Worm (Caenorhabditis elegans): ENCODE data around the gene Y62H9A.4.
A peak's percentile ranks its signal among the peaks of the same experiment; 100 is the strongest.

Y62H9A.4 gene

DNA sequence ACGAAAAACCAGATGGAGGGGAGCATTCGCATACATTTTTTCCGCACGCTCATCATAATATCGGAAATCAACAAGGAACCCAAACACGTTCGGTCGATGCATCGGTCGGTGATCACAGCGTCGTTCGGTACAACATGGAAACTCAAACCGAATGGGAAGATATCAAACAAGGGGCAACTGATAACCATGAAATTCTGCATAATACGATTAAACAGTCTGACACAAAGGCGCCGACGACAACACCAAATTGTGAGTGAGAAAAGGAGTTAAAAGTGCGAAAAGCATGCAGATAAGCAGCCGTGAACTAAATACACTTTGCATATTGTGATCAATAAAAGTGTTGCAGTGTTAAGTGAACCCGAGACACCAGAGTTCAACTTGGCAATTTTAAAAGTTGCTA lies 45.3 kb downstream of the Y62H9A.4 start:
- TF ChIP-seq lsy-2 (tag; optimal IDR thresholded peaks at IDR 0.05) (no peak), sma-9 (GFP tag; optimal IDR thresholded peaks at IDR 0.05) (peak; percentile 52), sma-9 (tag; optimal IDR thresholded peaks at IDR 0.05) (no peak), fos-1 (tag; optimal IDR thresholded peaks at IDR 0.05) (peak; percentile 48)

DNA sequence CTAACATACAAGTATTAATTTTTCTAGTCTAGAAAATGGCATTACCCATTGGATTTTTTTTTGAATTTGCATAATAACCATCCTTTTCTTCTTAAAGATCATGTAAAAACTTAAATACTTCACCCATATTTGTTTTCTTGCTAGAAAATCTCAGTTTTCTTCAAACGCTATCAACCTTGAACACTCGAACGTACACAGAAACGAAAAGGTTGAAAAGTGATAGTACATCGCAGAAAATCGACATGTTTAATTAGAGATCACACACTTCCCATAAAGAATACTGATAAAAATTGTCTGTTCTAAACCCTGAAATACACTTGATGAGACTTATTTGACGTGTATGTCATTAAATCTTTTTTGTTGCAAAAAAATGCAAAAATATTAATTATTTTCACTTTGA lies 47.7 kb downstream of the Y62H9A.4 start, which contains the start of gene F55G7.4:
Gene F55G7.4 (plus strand): TSS at position 301 of the 400 bp plus-strand sequence.
- no peak for TF ChIP-seq C34F6.9 (tag; optimal IDR thresholded peaks at IDR 0.05)
- TF ChIP-seq mbf-1 (tag; optimal IDR thresholded peaks at IDR 0.05) = no peak
- TF ChIP-seq lin-11 (tag; optimal IDR thresholded peaks at IDR 0.05) = no peak
- no peak for TF ChIP-seq skn-1 (tag; optimal IDR thresholded peaks at IDR 0.05)
- TF ChIP-seq lin-13 (GFP tag; optimal IDR thresholded peaks at IDR 0.05) = no peak
